Fruit fly (Drosophila melanogaster): ENCODE data around the gene CG42305.

DNA sequence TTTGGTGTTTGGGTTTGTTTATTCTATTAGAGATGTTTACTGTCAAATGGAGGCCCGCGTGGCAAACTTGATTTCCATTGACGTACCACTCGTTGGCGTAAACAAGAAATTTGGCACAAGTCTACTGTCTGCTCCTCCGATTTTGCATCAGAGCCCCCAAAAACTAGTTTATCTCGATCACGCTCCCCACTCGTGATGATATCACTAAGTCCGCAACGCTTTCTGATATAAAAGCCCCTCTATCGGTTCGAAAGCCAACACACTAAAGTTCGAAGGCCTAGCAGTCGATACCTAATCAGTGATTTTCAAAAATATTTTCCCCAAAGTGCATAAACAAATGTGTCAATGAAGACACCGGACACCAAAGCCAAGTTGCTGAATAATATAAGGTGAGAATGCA lies 307 bp downstream of the CG42305 start:
- no peak for TF ChIP-seq CG8478 (optimal IDR thresholded peaks at IDR 0.05)
- no peak for TF ChIP-seq CTCF (optimal IDR thresholded peaks at IDR 0.05)

All from S2 (cell line).